Worm (Caenorhabditis elegans): ENCODE measurements around the gene atat-2.

ce11 chrX:5877039-5877438 lies 28.1 kb downstream of the atat-2 start:
- TF ChIP-seq ztf-23 (GFP tag; IDR thresholded peaks at IDR 0.05) (no peak), ref-1 (GFP tag; conservative IDR thresholded peaks at IDR 0.05) (no peak), tab-1 (GFP tag; IDR thresholded peaks at IDR 0.05) (no peak), cog-1 (tag; optimal IDR thresholded peaks at IDR 0.05) (no peak), klf-2 (GFP tag; conservative IDR thresholded peaks at IDR 0.05) (no peak)
